Worm (Caenorhabditis elegans) whole organism, young adult: Measurements from ENCODE around the gene dss-1.

Experiments
- B0019.2 ChIP-seq: fragments of 200-800 bp; sonication (Bioruptor generic); conservative IDR thresholded peaks from 2 replicates; pipeline ENCODE4 v1.3.6; 2022; ENCODE audit warnings: missing genetic modification reagents, missing genetic modification characterization, missing compliant biosample characterization
- B0261.1 ChIP-seq: sonication (generic microtip); optimal IDR thresholded peaks from 2 replicates; lab custom pipeline; 2016; ENCODE audit warnings: mild to moderate bottlenecking, missing genetic modification characterization, moderate library complexity, missing compliant biosample characterization
- D2030.7 ChIP-seq: fragments of 200-800 bp; sonication (Bioruptor generic); IDR thresholded peaks from 2 replicates; pipeline ENCODE4 v1.3.6; 2022; ENCODE audit warnings: missing genetic modification reagents, missing genetic modification characterization, missing compliant biosample characterization
- F22D6.2 ChIP-seq: sonication (generic microtip); optimal IDR thresholded peaks from 2 replicates; lab custom pipeline; 2016; ENCODE audit warnings: mild to moderate bottlenecking, missing genetic modification characterization, missing compliant biosample characterization
- F37B4.10 ChIP-seq: fragments of 200-800 bp; sonication (Bioruptor generic); IDR thresholded peaks from 2 replicates; pipeline ENCODE4 v1.3.6; 2022; ENCODE audit warnings: missing genetic modification characterization, missing compliant biosample characterization
- K12H6.12 ChIP-seq: fragments of 200-800 bp; sonication (Bioruptor generic); optimal IDR thresholded peaks from 2 replicates; lab custom pipeline; 2018; ENCODE audit warnings: mild to moderate bottlenecking, missing genetic modification characterization, missing compliant biosample characterization
- T07F8.4 ChIP-seq: sonication (generic microtip); optimal IDR thresholded peaks from 2 replicates; lab custom pipeline; 2016; ENCODE audit warnings: mild to moderate bottlenecking, missing genetic modification characterization, moderate library complexity, missing compliant biosample characterization
- Y67H2A.10 ChIP-seq: fragments of 200-800 bp; sonication (Bioruptor generic); conservative IDR thresholded peaks from 2 replicates; pipeline ENCODE4 v1.3.6; 2022; ENCODE audit warnings: missing genetic modification reagents, missing genetic modification characterization, missing compliant biosample characterization
- Y95B8A.8 ChIP-seq: fragments of 200-800 bp; sonication (Bioruptor generic); IDR thresholded peaks from 2 replicates; pipeline ENCODE4 v1.3.6; 2022; ENCODE audit warnings: missing genetic modification reagents, missing genetic modification characterization, missing compliant biosample characterization
- ZK185.1 ChIP-seq: sonication (generic microtip); optimal IDR thresholded peaks from 2 replicates; lab custom pipeline; 2016; ENCODE audit warnings: mild to moderate bottlenecking, missing genetic modification characterization, missing compliant biosample characterization; ENCODE audit not compliant: poor library complexity, severe bottlenecking
- aptf-3 ChIP-seq: fragments of 200-800 bp; sonication (Bioruptor generic); IDR thresholded peaks from 2 replicates; pipeline ENCODE4 v1.3.6; 2022; ENCODE audit warnings: missing genetic modification characterization, missing compliant biosample characterization
- atf-7 ChIP-seq: sonication (generic microtip); optimal IDR thresholded peaks from 2 replicates; lab custom pipeline; 2017; ENCODE audit warnings: mild to moderate bottlenecking, missing genetic modification characterization, missing compliant biosample characterization
- athp-1 ChIP-seq: sonication (generic microtip); optimal IDR thresholded peaks from 2 replicates; lab custom pipeline; 2017; ENCODE audit warnings: mild to moderate bottlenecking, missing genetic modification characterization, missing compliant biosample characterization
- attf-3 ChIP-seq: fragments of 200-800 bp; sonication (Bioruptor generic); conservative IDR thresholded peaks from 2 replicates; pipeline ENCODE4 v1.3.6; 2022; ENCODE audit warnings: missing genetic modification reagents, missing genetic modification characterization, missing compliant biosample characterization
- attf-5 ChIP-seq: fragments of 200-800 bp; sonication (Bioruptor generic); optimal IDR thresholded peaks from 2 replicates; lab custom pipeline; 2018; ENCODE audit warnings: mild to moderate bottlenecking, missing genetic modification characterization, missing compliant biosample characterization
- cebp-2 ChIP-seq: fragments of 200-800 bp; sonication (Bioruptor generic); IDR thresholded peaks from 2 replicates; pipeline ENCODE4 v1.3.6; 2022; ENCODE audit warnings: missing genetic modification characterization, missing compliant biosample characterization
- ceh-100 ChIP-seq: fragments of 200-800 bp; sonication (Bioruptor generic); IDR thresholded peaks from 2 replicates; pipeline ENCODE4 v1.3.6; 2022; ENCODE audit warnings: missing genetic modification reagents, missing genetic modification characterization, missing compliant biosample characterization
- ceh-27 ChIP-seq: fragments of 200-800 bp; sonication (Bioruptor generic); optimal IDR thresholded peaks from 2 replicates; lab custom pipeline; 2018; ENCODE audit warnings: mild to moderate bottlenecking, missing genetic modification characterization, moderate library complexity, missing compliant biosample characterization
- ceh-79 ChIP-seq: sonication (generic microtip); optimal IDR thresholded peaks from 2 replicates; lab custom pipeline; 2017; ENCODE audit warnings: mild to moderate bottlenecking, missing genetic modification characterization, missing compliant biosample characterization
- die-1 ChIP-seq: sonication (generic microtip); optimal IDR thresholded peaks from 2 replicates; lab custom pipeline; 2016; ENCODE audit warnings: missing genotype, mild to moderate bottlenecking, missing genetic modification characterization, missing compliant biosample characterization
- dpff-1 ChIP-seq: sonication (generic microtip); optimal IDR thresholded peaks from 2 replicates; lab custom pipeline; 2017; ENCODE audit warnings: mild to moderate bottlenecking, missing genetic modification characterization, missing compliant biosample characterization
- dpl-1 ChIP-seq: fragments of 150-350 bp; optimal IDR thresholded peaks from 2 replicates; lab custom pipeline; 2014; ENCODE audit warnings: missing biosample characterization, missing genetic modification reagents, missing genetic modification characterization
- hlh-12 ChIP-seq: sonication (generic microtip); optimal IDR thresholded peaks from 2 replicates; lab custom pipeline; 2016; ENCODE audit warnings: missing genetic modification characterization, missing compliant biosample characterization
- hsf-1 ChIP-seq: fragments of 200-800 bp; sonication (Bioruptor generic); IDR thresholded peaks from 2 replicates; pipeline ENCODE4 v1.3.6; 2022; ENCODE audit warnings: missing genetic modification reagents, missing genetic modification characterization, missing compliant biosample characterization
- lag-1 ChIP-seq: fragments of 200-800 bp; sonication (Bioruptor generic); IDR thresholded peaks from 2 replicates; pipeline ENCODE4 v1.3.6; 2022; ENCODE audit warnings: missing genetic modification reagents, missing genetic modification characterization, missing compliant biosample characterization
- let-607 ChIP-seq, 2 experiments: fragments of 200-800 bp in 1 of 2; sonication (Bioruptor generic) in 1 of 2; sonication (generic microtip) in 1 of 2; optimal IDR thresholded peaks; 2 replicates each; lab custom pipeline; 2016 to 2018; ENCODE audit warnings: mild to moderate bottlenecking in 2 of 2, missing compliant biosample characterization in 2 of 2, missing genetic modification characterization in 2 of 2, moderate library complexity in 2 of 2, missing genotype in 1 of 2
- lin-26 ChIP-seq: fragments of 200-800 bp; sonication (Bioruptor generic); IDR thresholded peaks from 2 replicates; pipeline ENCODE4 v1.3.6; 2022; ENCODE audit warnings: missing genetic modification reagents, missing genetic modification characterization, missing compliant biosample characterization
- lin-40 ChIP-seq: sonication (generic microtip); optimal IDR thresholded peaks from 2 replicates; lab custom pipeline; 2016; ENCODE audit warnings: missing genetic modification characterization, mild to moderate bottlenecking, missing compliant biosample characterization, missing genotype, missing genetic modification reagents
- lsl-1 ChIP-seq: fragments of 200-800 bp; sonication (Bioruptor generic); optimal IDR thresholded peaks from 2 replicates; lab custom pipeline; 2018; ENCODE audit warnings: mild to moderate bottlenecking, missing genetic modification characterization, moderate library complexity, missing compliant biosample characterization
- madf-10 ChIP-seq: sonication (generic microtip); optimal IDR thresholded peaks from 2 replicates; lab custom pipeline; 2016; ENCODE audit warnings: mild to moderate bottlenecking, missing genetic modification characterization, missing compliant biosample characterization
- nhr-179 ChIP-seq: sonication (generic microtip); optimal IDR thresholded peaks from 2 replicates; lab custom pipeline; 2016; ENCODE audit warnings: mild to moderate bottlenecking, missing genetic modification characterization, missing compliant biosample characterization
- nhr-80 ChIP-seq: sonication (generic microtip); optimal IDR thresholded peaks from 2 replicates; lab custom pipeline; 2016; ENCODE audit warnings: missing genetic modification characterization, missing compliant biosample characterization
- nhr-90 ChIP-seq: sonication (generic microtip); optimal IDR thresholded peaks from 2 replicates; lab custom pipeline; 2016; ENCODE audit warnings: missing genotype, mild to moderate bottlenecking, missing genetic modification characterization, missing compliant biosample characterization
- rpc-1 ChIP-seq, 2 experiments: fragments of 150-350 bp in 1 of 2; sonication (generic microtip) in 1 of 2; optimal IDR thresholded peaks; 2 replicates each; lab custom pipeline; 2014 to 2018; ENCODE audit warnings: missing biosample characterization in 1 of 2, missing genetic modification characterization in 1 of 2, missing genetic modification reagents in 1 of 2, missing genotype in 1 of 2
- snpc-1.1 ChIP-seq: sonication (generic microtip); optimal IDR thresholded peaks from 2 replicates; lab custom pipeline; 2017; ENCODE audit warnings: missing genetic modification characterization, mild to moderate bottlenecking, missing compliant biosample characterization, antibody characterized with exemption, moderate library complexity, missing genotype, missing genetic modification reagents; ENCODE audit not compliant: insufficient read depth
- snpc-1.3 ChIP-seq: sonication (generic microtip); optimal IDR thresholded peaks from 2 replicates; lab custom pipeline; 2017; ENCODE audit warnings: missing genetic modification characterization, mild to moderate bottlenecking, missing compliant biosample characterization, antibody characterized with exemption, moderate library complexity, missing genotype, missing genetic modification reagents; ENCODE audit not compliant: insufficient read depth
- sptf-2 ChIP-seq: fragments of 200-800 bp; sonication (Bioruptor generic); optimal IDR thresholded peaks from 2 replicates; lab custom pipeline; 2018; ENCODE audit warnings: mild to moderate bottlenecking, missing genetic modification characterization, missing compliant biosample characterization
- tbp1 ChIP-seq: fragments of 200-800 bp; sonication (Bioruptor generic); optimal IDR thresholded peaks from 2 replicates; lab custom pipeline; 2018; ENCODE audit warnings: mild to moderate bottlenecking, missing genetic modification characterization, missing compliant biosample characterization
- tbx-9 ChIP-seq: sonication (generic microtip); optimal IDR thresholded peaks from 2 replicates; lab custom pipeline; 2016; ENCODE audit warnings: borderline replicate concordance, missing genetic modification characterization, inconsistent platforms, missing compliant biosample characterization
- ztf-18 ChIP-seq: sonication (generic microtip); optimal IDR thresholded peaks from 2 replicates; lab custom pipeline; 2016; ENCODE audit warnings: missing genotype, mild to moderate bottlenecking, missing genetic modification characterization, missing compliant biosample characterization
- ztf-28 ChIP-seq: fragments of 200-800 bp; sonication (Bioruptor generic); IDR thresholded peaks from 2 replicates; pipeline ENCODE4 v1.3.6; 2022; ENCODE audit warnings: missing genetic modification reagents, missing genetic modification characterization, missing compliant biosample characterization

Gene dss-1

ce11 chrIII:1164668-1165067, 31.4 kb downstream of the dss-1 start (continued):
- TF ChIP-seq lin-40 (tag; lab: Kevin White, UChicago): no peak
- TF ChIP-seq lag-1: no peak
- no peak for TF ChIP-seq cebp-2 (GFP tag; lab: Robert Waterston, UW)
- TF ChIP-seq ztf-28: no peak
- TF ChIP-seq B0019.2 (GFP tag; lab: Robert Waterston, UW): no peak
- peak; percentile 69 for TF ChIP-seq B0261.1
- peak; percentile 16 for TF ChIP-seq lsl-1 (GFP tag; lab: Kevin White, UChicago)
- TF ChIP-seq Y67H2A.10 (GFP tag; lab: Robert Waterston, UW): no peak
- TF ChIP-seq hlh-12 (tag; lab: Kevin White, UChicago): no peak
- 0 out of 2 replicates have a peak, but pooled peaks have one; percentile 16 for TF ChIP-seq ceh-100 (GFP tag; lab: Robert Waterston, UW)
- no peak for TF ChIP-seq let-607 (tag; optimal IDR thresholded peaks at IDR 0.05; lab: Kevin White, UChicago)
- TF ChIP-seq snpc-1.3: no peak
- no peak for TF ChIP-seq attf-3 (GFP tag; lab: Robert Waterston, UW)
- no peak for TF ChIP-seq dpl-1 (GFP tag; lab: Kevin White, UChicago)
- TF ChIP-seq dpff-1: no peak
- TF ChIP-seq nhr-179: no peak
- TF ChIP-seq ztf-18 (tag; lab: Kevin White, UChicago): peak; percentile 48
- no peak for TF ChIP-seq athp-1
- TF ChIP-seq attf-5 (GFP tag; lab: Kevin White, UChicago): no peak
- TF ChIP-seq T07F8.4 (tag; lab: Kevin White, UChicago): no peak
- TF ChIP-seq K12H6.12: no peak
- TF ChIP-seq rpc-1 (optimal IDR thresholded peaks at IDR 0.05; lab: Kevin White, UChicago): peak; percentile 51
- peak; percentile 73 for TF ChIP-seq rpc-1 (tag; optimal IDR thresholded peaks at IDR 0.05; lab: Kevin White, UChicago)
- no peak for TF ChIP-seq ceh-27 (GFP tag; lab: Kevin White, UChicago)
- TF ChIP-seq sptf-2 (GFP tag; lab: Kevin White, UChicago): no peak
- TF ChIP-seq aptf-3 (GFP tag; lab: Robert Waterston, UW): no peak
- no peak for TF ChIP-seq F37B4.10 (GFP tag; lab: Robert Waterston, UW)
- no peak for TF ChIP-seq Y95B8A.8 (GFP tag; lab: Robert Waterston, UW)
- no peak for TF ChIP-seq ceh-79 (tag; lab: Kevin White, UChicago)
- no peak for TF ChIP-seq madf-10 (tag; lab: Kevin White, UChicago)
- TF ChIP-seq nhr-80 (tag; lab: Kevin White, UChicago): no peak
- no peak for TF ChIP-seq snpc-1.1
- TF ChIP-seq tbx-9 (tag; lab: Kevin White, UChicago): no peak
- TF ChIP-seq F22D6.2 (tag; lab: Kevin White, UChicago): no peak
- peak; percentile 56 for TF ChIP-seq D2030.7
- peak; percentile 13 for TF ChIP-seq atf-7 (tag; lab: Kevin White, UChicago)
- peak; percentile 51 for TF ChIP-seq die-1
- peak; percentile 89 for TF ChIP-seq tbp1
- 0 out of 2 replicates have a peak, but pooled peaks have one; percentile 50 for TF ChIP-seq lin-26 (GFP tag; lab: Robert Waterston, UW)
- no peak for TF ChIP-seq hsf-1
- TF ChIP-seq ZK185.1 (tag; lab: Kevin White, UChicago): no peak
- TF ChIP-seq nhr-90 (tag; lab: Kevin White, UChicago): no peak
